Worm (Caenorhabditis elegans): ENCODE results near the gene npr-42.

ce11 chrII:4293027-4293522 is 17.1 kb downstream of the npr-42 start:
- TF ChIP-seq mab-9 (GFP tag; IDR thresholded peaks at IDR 0.05) (no peak), hlh-4 (tag; optimal IDR thresholded peaks at IDR 0.05) (no peak)
